Worm (Caenorhabditis elegans): Measurements from ENCODE around the gene idpa-2.

Gene idpa-2

DNA sequence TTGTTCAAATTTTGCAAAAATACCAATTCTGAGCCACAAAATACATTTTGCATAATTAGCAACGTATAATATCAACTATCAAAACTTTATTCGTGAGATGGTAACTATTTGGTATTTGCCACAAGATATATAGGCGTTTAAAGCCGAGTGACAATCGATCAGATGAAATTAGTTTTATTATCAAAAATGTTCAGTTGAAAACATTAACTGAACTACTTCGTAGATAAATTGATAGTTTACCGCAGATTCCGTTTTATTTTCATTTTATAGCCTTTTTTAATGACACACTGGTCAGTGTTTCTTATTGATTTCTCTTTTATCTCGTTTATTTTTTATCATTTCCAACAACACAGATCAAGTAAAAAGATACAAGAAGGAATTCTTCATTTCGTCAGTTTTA, 24.7 kb upstream of the idpa-2 start (continued):
- no peak for TF ChIP-seq ceh-88 (GFP tag; IDR thresholded peaks at IDR 0.05)
- 0 out of 2 replicates have a peak, but pooled peaks have one; percentile 10 for TF ChIP-seq mab-9 (GFP tag; IDR thresholded peaks at IDR 0.05)
- no peak for TF ChIP-seq ceh-90 (tag; optimal IDR thresholded peaks at IDR 0.05)
- TF ChIP-seq ztf-11 (tag; optimal IDR thresholded peaks at IDR 0.05): no peak
- no peak for TF ChIP-seq ets-5 (GFP tag; IDR thresholded peaks at IDR 0.05)
- no peak for TF ChIP-seq zag-1 (tag; optimal IDR thresholded peaks at IDR 0.05)
- TF ChIP-seq ama-1 (optimal IDR thresholded peaks at IDR 0.05): no peak
- TF ChIP-seq aly-2 (tag; optimal IDR thresholded peaks at IDR 0.05): no peak
- TF ChIP-seq snu-23 (GFP tag; optimal IDR thresholded peaks at IDR 0.05): peak; percentile 63
- no peak for TF ChIP-seq ceh-8 (GFP tag; optimal IDR thresholded peaks at IDR 0.05)
- no peak for TF ChIP-seq ces-1 (GFP tag; optimal IDR thresholded peaks at IDR 0.05)
- TF ChIP-seq alr-1 (tag; optimal IDR thresholded peaks at IDR 0.05; ENCODE audit: borderline replicate concordance): no peak
- no peak for TF ChIP-seq unc-62 (GFP tag; optimal IDR thresholded peaks at IDR 0.05)
- TF ChIP-seq egl-13 (tag; optimal IDR thresholded peaks at IDR 0.05): no peak
- TF ChIP-seq ceh-82 (tag; optimal IDR thresholded peaks at IDR 0.05): no peak
- no peak for TF ChIP-seq fos-1 (tag; optimal IDR thresholded peaks at IDR 0.05)
- TF ChIP-seq F16B12.6 (tag; optimal IDR thresholded peaks at IDR 0.05): no peak
- no peak for TF ChIP-seq unc-130 (tag; optimal IDR thresholded peaks at IDR 0.05)
- peak; percentile 74 for TF ChIP-seq nhr-85 (tag)
- no peak for TF ChIP-seq elt-2 (tag; optimal IDR thresholded peaks at IDR 0.05)
- TF ChIP-seq C34B4.2 (tag; optimal IDR thresholded peaks at IDR 0.05): no peak
- peak; percentile 58 for TF ChIP-seq nhr-71 (tag; optimal IDR thresholded peaks at IDR 0.05)
- no peak for TF ChIP-seq efl-1 (optimal IDR thresholded peaks at IDR 0.05)
- TF ChIP-seq efl-1 (GFP tag; optimal IDR thresholded peaks at IDR 0.05 in 1 of 2): peak in 1 of 2 experiments; percentile 49
- peak; percentile 15 for TF ChIP-seq hpl-2 (GFP tag; optimal IDR thresholded peaks at IDR 0.05)
- peak; percentile 36 for TF ChIP-seq nhr-47 (tag; optimal IDR thresholded peaks at IDR 0.05)
- TF ChIP-seq rnt-1 (tag; optimal IDR thresholded peaks at IDR 0.05): no peak
- peak; percentile 28 for TF ChIP-seq C16A3.4 (tag; optimal IDR thresholded peaks at IDR 0.05)
- no peak for TF ChIP-seq nhr-76 (tag; optimal IDR thresholded peaks at IDR 0.05)
- TF ChIP-seq pqm-1 (tag; optimal IDR thresholded peaks at IDR 0.05): no peak
- no peak for TF ChIP-seq dpl-1 (GFP tag; optimal IDR thresholded peaks at IDR 0.05)
- TF ChIP-seq mep-1 (tag; optimal IDR thresholded peaks at IDR 0.05): no peak
- no peak for TF ChIP-seq nhr-11 (tag; optimal IDR thresholded peaks at IDR 0.05)
- TF ChIP-seq nhr-237 (tag; optimal IDR thresholded peaks at IDR 0.05): no peak

ce11 chrII:8814231-8814630, 21.7 kb upstream of the idpa-2 start:
- TF ChIP-seq snu-23 (GFP tag; optimal IDR thresholded peaks at IDR 0.05): no peak
- TF ChIP-seq efl-1 (optimal IDR thresholded peaks at IDR 0.05): no peak
- TF ChIP-seq efl-1 (GFP tag; optimal IDR thresholded peaks at IDR 0.05 in 1 of 2): no peak
- TF ChIP-seq unc-62 (GFP tag; optimal IDR thresholded peaks at IDR 0.05): no peak
- no peak for TF ChIP-seq nhr-11 (tag; optimal IDR thresholded peaks at IDR 0.05)
- TF ChIP-seq lsy-2 (tag; optimal IDR thresholded peaks at IDR 0.05): no peak
- no peak for TF ChIP-seq lir-3 (tag; optimal IDR thresholded peaks at IDR 0.05; ENCODE audit: poor library complexity)
- TF ChIP-seq hlh-17 (GFP tag; optimal IDR thresholded peaks at IDR 0.05; ENCODE audit: borderline replicate concordance): no peak
- no peak for TF ChIP-seq lin-35 (GFP tag; optimal IDR thresholded peaks at IDR 0.05)
- TF ChIP-seq nhr-19 (GFP tag; conservative IDR thresholded peaks at IDR 0.05): no peak
- TF ChIP-seq fkh-10 (GFP tag; optimal IDR thresholded peaks at IDR 0.05): no peak
- TF ChIP-seq fos-1 (tag; optimal IDR thresholded peaks at IDR 0.05): no peak
- no peak for TF ChIP-seq skn-1 (tag; optimal IDR thresholded peaks at IDR 0.05)
- no peak for TF ChIP-seq dsc-1 (tag; optimal IDR thresholded peaks at IDR 0.05)
- TF ChIP-seq ceh-63 (GFP tag; optimal IDR thresholded peaks at IDR 0.05): no peak
- TF ChIP-seq fkh-8 (tag; optimal IDR thresholded peaks at IDR 0.05): no peak
- TF ChIP-seq swsn-7 (tag; optimal IDR thresholded peaks at IDR 0.05): no peak
